Worm (Caenorhabditis elegans) whole organism, L1 larva: ENCODE measurements around the gene T23F2.3.
A peak's percentile ranks its signal among the peaks of the same experiment; 100 is the strongest.

Experiments used
- blmp-1 ChIP-seq: fragments of 150-350 bp; optimal IDR thresholded peaks from 2 replicates; lab custom pipeline; 2014; ENCODE audit warnings: missing biosample characterization, missing genetic modification characterization
- ceh-63 ChIP-seq: fragments of 200-800 bp; sonication (Bioruptor generic); optimal IDR thresholded peaks from 2 replicates; lab custom pipeline; 2018; ENCODE audit warnings: mild to moderate bottlenecking, missing genetic modification characterization, missing compliant biosample characterization
- ces-1 ChIP-seq: fragments of 150-350 bp; optimal IDR thresholded peaks from 2 replicates; lab custom pipeline; 2014; ENCODE audit warnings: missing biosample characterization, missing genetic modification reagents, missing genetic modification characterization
- dpl-1 ChIP-seq, 3 experiments: fragments of 150-350 bp in 2 of 3; sonication (generic microtip) in 1 of 3; optimal IDR thresholded peaks; 2 replicates each; lab custom pipeline; 2014 to 2017; ENCODE audit warnings: missing biosample characterization in 3 of 3, missing genetic modification characterization in 3 of 3, missing genetic modification reagents in 3 of 3
- efl-1 ChIP-seq, 4 experiments: fragments of 150-350 bp; optimal IDR thresholded peaks in 3 of 4; peaks in 1 of 4; 1 replicate in 1 of 4; 2 replicates in 3 of 4; lab custom pipeline; 2014; ENCODE audit warnings: missing biosample characterization in 2 of 4, missing genetic modification characterization in 2 of 4, missing genetic modification reagents in 2 of 4
- efl-3 ChIP-seq: fragments of 200-800 bp; sonication (Bioruptor generic); optimal IDR thresholded peaks from 2 replicates; lab custom pipeline; 2018; ENCODE audit warnings: mild to moderate bottlenecking, missing genetic modification characterization, missing compliant biosample characterization
- egl-13 ChIP-seq: sonication (generic microtip); optimal IDR thresholded peaks from 2 replicates; lab custom pipeline; 2016; ENCODE audit warnings: missing genotype, missing genetic modification reagents, missing genetic modification characterization, missing compliant biosample characterization
- elt-2 ChIP-seq: sonication (generic microtip); optimal IDR thresholded peaks from 2 replicates; lab custom pipeline; 2016; ENCODE audit warnings: missing genetic modification characterization, mild to moderate bottlenecking, inconsistent platforms, missing compliant biosample characterization, missing genetic modification reagents
- elt-3 ChIP-seq, 6 experiments: fragments of 150-350 bp in 1 of 6; sonication (generic microtip); optimal IDR thresholded peaks; 2 replicates each; lab custom pipeline; 2017 to 2018; ENCODE audit warnings: missing biosample characterization in 6 of 6, missing genetic modification characterization in 6 of 6, inconsistent platforms in 1 of 6
- fos-1 ChIP-seq: fragments of 150-350 bp; optimal IDR thresholded peaks from 2 replicates; lab custom pipeline; 2014; ENCODE audit warnings: missing biosample characterization, missing genetic modification characterization
- grh-1 ChIP-seq: fragments of 200-800 bp; sonication (Bioruptor generic); IDR thresholded peaks from 2 replicates; pipeline ENCODE4 v1.3.6; 2022; ENCODE audit warnings: missing genetic modification reagents, missing genetic modification characterization, missing compliant biosample characterization
- hpl-2 ChIP-seq: fragments of 150-350 bp; optimal IDR thresholded peaks from 2 replicates; lab custom pipeline; 2014; ENCODE audit warnings: missing biosample characterization, missing genetic modification reagents, missing genetic modification characterization
- lin-13 ChIP-seq: fragments of 150-350 bp; optimal IDR thresholded peaks from 2 replicates; lab custom pipeline; 2014; ENCODE audit warnings: missing biosample characterization, missing genetic modification reagents, missing genetic modification characterization
- lin-14 ChIP-seq: fragments of 200-800 bp; sonication (Bioruptor generic); optimal IDR thresholded peaks from 2 replicates; lab custom pipeline; 2018; ENCODE audit warnings: mild to moderate bottlenecking, missing genetic modification characterization, moderate library complexity, missing compliant biosample characterization
- lin-35 ChIP-seq, 2 experiments: fragments of 150-350 bp; optimal IDR thresholded peaks; 2 replicates each; lab custom pipeline; 2014; ENCODE audit warnings: missing biosample characterization in 2 of 2, missing genetic modification characterization in 2 of 2, missing genetic modification reagents in 2 of 2
- lir-3 ChIP-seq: sonication (generic microtip); optimal IDR thresholded peaks from 2 replicates; lab custom pipeline; 2016; ENCODE audit warnings: mild to moderate bottlenecking, missing genetic modification characterization, moderate library complexity, missing compliant biosample characterization; ENCODE audit not compliant: poor library complexity
- lsy-2 ChIP-seq, 2 experiments: fragments of 150-350 bp; optimal IDR thresholded peaks; 2 replicates each; lab custom pipeline; 2014; ENCODE audit warnings: missing biosample characterization in 2 of 2, missing genetic modification characterization in 2 of 2
- mdl-1 ChIP-seq, 2 experiments: fragments of 150-350 bp; optimal IDR thresholded peaks; 2 replicates each; lab custom pipeline; 2014 to 2017; ENCODE audit warnings: missing biosample characterization in 2 of 2, missing genetic modification characterization in 2 of 2, inconsistent platforms in 1 of 2
- mep-1 ChIP-seq: fragments of 150-350 bp; optimal IDR thresholded peaks from 2 replicates; lab custom pipeline; 2014; ENCODE audit warnings: missing biosample characterization, missing genetic modification characterization
- nhr-19 ChIP-seq: fragments of 200-800 bp; sonication (Bioruptor generic); conservative IDR thresholded peaks from 2 replicates; pipeline ENCODE4 v1.3.6; 2022; ENCODE audit warnings: missing genetic modification characterization, missing compliant biosample characterization
- nhr-20 ChIP-seq: sonication (generic microtip); optimal IDR thresholded peaks from 2 replicates; lab custom pipeline; 2016; ENCODE audit warnings: mild to moderate bottlenecking, missing genetic modification characterization, missing compliant biosample characterization
- nhr-47 ChIP-seq: sonication (generic microtip); optimal IDR thresholded peaks from 2 replicates; lab custom pipeline; 2016; ENCODE audit warnings: mild to moderate bottlenecking, missing genetic modification characterization, moderate library complexity, missing compliant biosample characterization
- nhr-71 ChIP-seq: sonication (generic microtip); optimal IDR thresholded peaks from 2 replicates; lab custom pipeline; 2016; ENCODE audit warnings: mild to moderate bottlenecking, missing genetic modification characterization, moderate library complexity, missing compliant biosample characterization
- nhr-76 ChIP-seq: sonication (generic microtip); optimal IDR thresholded peaks from 2 replicates; lab custom pipeline; 2017; ENCODE audit warnings: missing biosample characterization, missing genetic modification characterization
- nhr-84 ChIP-seq: sonication (generic microtip); optimal IDR thresholded peaks from 2 replicates; lab custom pipeline; 2017; ENCODE audit warnings: missing biosample characterization, missing genetic modification characterization
- nhr-85 ChIP-seq: sonication (generic microtip); peaks from one replicate; lab custom pipeline; 2016; ENCODE audit warnings: missing genetic modification characterization, inconsistent platforms, missing compliant biosample characterization
- nhr-90 ChIP-seq: sonication (generic microtip); optimal IDR thresholded peaks from 2 replicates; lab custom pipeline; 2016; ENCODE audit warnings: mild to moderate bottlenecking, missing genetic modification characterization, missing compliant biosample characterization; ENCODE audit not compliant: poor library complexity
- pqm-1 ChIP-seq: sonication (generic microtip); optimal IDR thresholded peaks from 3 replicates; lab custom pipeline; 2017; ENCODE audit warnings: missing biosample characterization, missing genetic modification characterization
- rnt-1 ChIP-seq: sonication (generic microtip); optimal IDR thresholded peaks from 2 replicates; lab custom pipeline; 2016; ENCODE audit warnings: mild to moderate bottlenecking, missing genetic modification characterization, moderate library complexity, missing compliant biosample characterization
- skn-1 ChIP-seq: fragments of 150-350 bp; optimal IDR thresholded peaks from 2 replicates; lab custom pipeline; 2014; ENCODE audit warnings: missing biosample characterization, missing genetic modification characterization
- snu-23 ChIP-seq: sonication (generic microtip); optimal IDR thresholded peaks from 2 replicates; lab custom pipeline; 2016; ENCODE audit warnings: missing genetic modification characterization, missing compliant biosample characterization
- swsn-7 ChIP-seq: sonication (generic microtip); optimal IDR thresholded peaks from 2 replicates; lab custom pipeline; 2016; ENCODE audit warnings: missing genetic modification characterization, missing compliant biosample characterization
- tbx-2 ChIP-seq: sonication (generic microtip); optimal IDR thresholded peaks from 2 replicates; lab custom pipeline; 2016; ENCODE audit warnings: missing genetic modification characterization, missing compliant biosample characterization
- tlp-1 ChIP-seq: fragments of 150-350 bp; optimal IDR thresholded peaks from 2 replicates; lab custom pipeline; 2014; ENCODE audit warnings: missing biosample characterization, missing genetic modification characterization
- unc-130 ChIP-seq: fragments of 150-350 bp; optimal IDR thresholded peaks from 2 replicates; lab custom pipeline; 2017; ENCODE audit warnings: missing biosample characterization, missing genetic modification characterization, inconsistent platforms
- zag-1 ChIP-seq: fragments of 150-350 bp; optimal IDR thresholded peaks from 2 replicates; lab custom pipeline; 2014; ENCODE audit warnings: missing biosample characterization, missing genetic modification characterization
- zip-4 ChIP-seq: fragments of 200-800 bp; sonication (Bioruptor generic); optimal IDR thresholded peaks from 2 replicates; lab custom pipeline; 2018; ENCODE audit warnings: mild to moderate bottlenecking, missing genetic modification characterization, moderate library complexity, missing compliant biosample characterization
- ztf-11 ChIP-seq, 2 experiments: sonication (generic microtip); optimal IDR thresholded peaks; 2 replicates each; lab custom pipeline; 2016 to 2017; ENCODE audit warnings: missing genetic modification characterization in 2 of 2, missing biosample characterization in 1 of 2, missing compliant biosample characterization in 1 of 2

Gene T23F2.3

ce11 chrX:5524260-5524659 is 12.1 kb upstream of the T23F2.3 start (continued):
- no peak for TF ChIP-seq zip-4 (GFP tag; lab: Kevin White, UChicago)

- peak; percentile 83 for TF ChIP-seq nhr-20
- peak in 2 of 6 experiments; percentile 23 to 39 for TF ChIP-seq elt-3 (tag; optimal IDR thresholded peaks at IDR 0.05; lab: Kevin White, UChicago)
- peak; percentile 43; the same call in 1 of the 2 replicates for TF ChIP-seq nhr-19 (GFP tag; lab: Robert Waterston, UW)
- peak; percentile 11 for TF ChIP-seq blmp-1 (tag; lab: Kevin White, UChicago)
- TF ChIP-seq ceh-63 (GFP tag; lab: Kevin White, UChicago), result no peak
- peak; percentile 16 for TF ChIP-seq efl-3 (GFP tag; lab: Kevin White, UChicago)
- TF ChIP-seq nhr-71 (tag; lab: Kevin White, UChicago), result peak; percentile 75
- TF ChIP-seq unc-130 (tag; lab: Kevin White, UChicago), result peak; percentile 26
- TF ChIP-seq nhr-90, result peak; percentile 37
- TF ChIP-seq nhr-85 (tag; lab: Kevin White, UChicago), result peak; percentile 86
- peak; percentile 5 for TF ChIP-seq lin-13
- peak; percentile 59 for TF ChIP-seq rnt-1 (tag; lab: Kevin White, UChicago)
- no peak for TF ChIP-seq ces-1 (GFP tag; lab: Kevin White, UChicago)
- TF ChIP-seq dpl-1 (GFP tag; optimal IDR thresholded peaks at IDR 0.05; lab: Kevin White, UChicago), result no peak
- TF ChIP-seq elt-2 (tag; lab: Kevin White, UChicago), result peak; percentile 67
- peak; percentile 26 for TF ChIP-seq swsn-7
- TF ChIP-seq mep-1 (tag; lab: Kevin White, UChicago), result no peak
- TF ChIP-seq mdl-1 (tag; optimal IDR thresholded peaks at IDR 0.05; lab: Kevin White, UChicago), result peak in 1 of 2 experiments; percentile 55
- peak; percentile 73 for TF ChIP-seq lin-14 (GFP tag; lab: Kevin White, UChicago)
- peak; percentile 56 for TF ChIP-seq snu-23 (GFP tag; lab: Kevin White, UChicago)
Measured at ce11 chrX:5522769-5523601, 10.9 kb upstream of the T23F2.3 start, which contains the start of gene mboa-3. TSS of gene mboa-3 (minus strand) at chrX:5522819.

- TF ChIP-seq lir-3 (tag; lab: Kevin White, UChicago) (peak; percentile 1), tbx-2 (tag; lab: Kevin White, UChicago) (no peak), lin-14 (GFP tag; lab: Kevin White, UChicago) (peak; percentile 60), lin-13 (no peak), grh-1 (GFP tag; lab: Robert Waterston, UW) (no peak), lin-35 (GFP tag; optimal IDR thresholded peaks at IDR 0.05; lab: Kevin White, UChicago) (no peak), efl-1 (optimal IDR thresholded peaks at IDR 0.05; lab: Kevin White, UChicago) (no peak), efl-1 (GFP tag; optimal IDR thresholded peaks at IDR 0.05 in 1 of 2; lab: Kevin White, UChicago) (peak in 1 of 2 experiments; percentile 11), hpl-2 (no peak), nhr-71 (tag; lab: Kevin White, UChicago) (peak; percentile 37), nhr-47 (tag; lab: Kevin White, UChicago) (peak; percentile 7), tlp-1 (no peak), lsy-2 (tag; optimal IDR thresholded peaks at IDR 0.05; lab: Kevin White, UChicago) (no peak), ceh-63 (GFP tag; lab: Kevin White, UChicago) (no peak), egl-13 (tag; lab: Kevin White, UChicago) (no peak), mep-1 (tag; lab: Kevin White, UChicago) (no peak)
Measured at ce11 chrX:5519567-5519966, 7.4 kb upstream of the T23F2.3 start.

- no peak for TF ChIP-seq nhr-84
- TF ChIP-seq skn-1 (tag; lab: Kevin White, UChicago), result no peak
- no peak for TF ChIP-seq nhr-76 (tag; lab: Kevin White, UChicago)
- TF ChIP-seq efl-1 (optimal IDR thresholded peaks at IDR 0.05; lab: Kevin White, UChicago), result no peak
- TF ChIP-seq efl-1 (GFP tag; optimal IDR thresholded peaks at IDR 0.05 in 1 of 2; lab: Kevin White, UChicago), result peak in 1 of 2 experiments; percentile 56
- peak; percentile 32 for TF ChIP-seq nhr-85 (tag; lab: Kevin White, UChicago)
- no peak for TF ChIP-seq pqm-1
- TF ChIP-seq fos-1 (tag; lab: Kevin White, UChicago), result no peak
- TF ChIP-seq zag-1 (tag; lab: Kevin White, UChicago), result no peak
- TF ChIP-seq ztf-11 (tag; optimal IDR thresholded peaks at IDR 0.05; lab: Kevin White, UChicago), result no peak
Measured at ce11 chrX:5518352-5518751, 6.2 kb upstream of the T23F2.3 start.
